Fruit fly (Drosophila melanogaster): ENCODE data around the gene BBS8.

The BBS8 gene

dm6 chr2L:427338-428234, 4.9 kb downstream of the BBS8 start (continued):
- TF ChIP-seq jumu (GFP tag; optimal IDR thresholded peaks at IDR 0.05) (peak; percentile 23), hkb (optimal IDR thresholded peaks at IDR 0.05) (no peak), hkb (GFP tag; IDR thresholded peaks at IDR 0.05) (no peak), sr (GFP tag; IDR thresholded peaks at IDR 0.05) (no peak), Deaf1 (tag; optimal IDR thresholded peaks at IDR 0.05) (no peak), Vsx1 (GFP tag; optimal IDR thresholded peaks at IDR 0.05) (no peak), Kr (GFP tag; optimal IDR thresholded peaks at IDR 0.05) (no peak), CG2889 (GFP tag; IDR thresholded peaks at IDR 0.05) (no peak), CG13123 (GFP tag; optimal IDR thresholded peaks at IDR 0.05) (no peak), unc-4 (GFP tag; IDR thresholded peaks at IDR 0.05; ENCODE audit: partially characterized antibody) (no peak), HLH4C (GFP tag; IDR thresholded peaks at IDR 0.05; ENCODE audit: partially characterized antibody) (no peak), NfI (GFP tag; optimal IDR thresholded peaks at IDR 0.05) (no peak), grn (GFP tag; optimal IDR thresholded peaks at IDR 0.05) (no peak), CG13624 (GFP tag; optimal IDR thresholded peaks at IDR 0.05) (no peak), ttk (GFP tag; IDR thresholded peaks at IDR 0.05) (no peak), hb (GFP tag; IDR thresholded peaks at IDR 0.05; ENCODE audit: partially characterized antibody) (no peak), CG14014 (GFP tag; IDR thresholded peaks at IDR 0.05) (no peak), az2 (GFP tag; optimal IDR thresholded peaks at IDR 0.05) (peak; percentile 16), CG1832 (GFP tag; optimal IDR thresholded peaks at IDR 0.05) (no peak), C15 (GFP tag; IDR thresholded peaks at IDR 0.05) (no peak), Scr (GFP tag; IDR thresholded peaks at IDR 0.05; ENCODE audit: partially characterized antibody) (no peak), Awh (GFP tag; IDR thresholded peaks at IDR 0.05) (no peak), CG30020 (tag; optimal IDR thresholded peaks at IDR 0.05) (no peak), CG2120 (GFP tag; optimal IDR thresholded peaks at IDR 0.05) (peak; percentile 8), CG6765 (GFP tag; optimal IDR thresholded peaks at IDR 0.05) (no peak), cato (GFP tag; optimal IDR thresholded peaks at IDR 0.05; ENCODE audit: borderline replicate concordance) (no peak), mirr (GFP tag; optimal IDR thresholded peaks at IDR 0.05) (no peak), CG17802 (tag; optimal IDR thresholded peaks at IDR 0.05) (no peak), CG15269 (tag; optimal IDR thresholded peaks at IDR 0.05) (no peak), Spps (tag; optimal IDR thresholded peaks at IDR 0.05) (no peak), CG6175 (GFP tag; IDR thresholded peaks at IDR 0.05) (no peak), H15 (GFP tag; IDR thresholded peaks at IDR 0.05) (no peak), MBD-R2 (GFP tag; IDR thresholded peaks at IDR 0.05) (no peak), gsb-n (tag; optimal IDR thresholded peaks at IDR 0.05) (no peak), CG10274 (GFP tag; optimal IDR thresholded peaks at IDR 0.05) (no peak), CG10366 (GFP tag; IDR thresholded peaks at IDR 0.05) (no peak), CG14050 (GFP tag; IDR thresholded peaks at IDR 0.05) (no peak), chif (GFP tag; optimal IDR thresholded peaks at IDR 0.05) (peak; percentile 23 to 28), pnt (GFP tag; optimal IDR thresholded peaks at IDR 0.05) (no peak), CG3163 (GFP tag; optimal IDR thresholded peaks at IDR 0.05) (no peak), pfk (GFP tag; optimal IDR thresholded peaks at IDR 0.05) (no peak), CG18262 (tag; optimal IDR thresholded peaks at IDR 0.05) (peak; percentile 22), Rx (GFP tag; IDR thresholded peaks at IDR 0.05) (0 out of 2 replicates have a peak, but pooled peaks have one; percentile 10), ind (GFP tag; optimal IDR thresholded peaks at IDR 0.05) (peak; percentile 4), Bdp1 (GFP tag; optimal IDR thresholded peaks at IDR 0.05) (no peak), trh (GFP tag; optimal IDR thresholded peaks at IDR 0.05) (no peak), CG3407 (GFP tag; optimal IDR thresholded peaks at IDR 0.05) (no peak), crol (GFP tag; IDR thresholded peaks at IDR 0.05) (no peak), fd96Cb (tag; optimal IDR thresholded peaks at IDR 0.05) (no peak), CG4282 (GFP tag; optimal IDR thresholded peaks at IDR 0.05) (no peak)
